Worm (Caenorhabditis elegans): ENCODE results near the gene cpt-6.

The cpt-6 gene

DNA sequence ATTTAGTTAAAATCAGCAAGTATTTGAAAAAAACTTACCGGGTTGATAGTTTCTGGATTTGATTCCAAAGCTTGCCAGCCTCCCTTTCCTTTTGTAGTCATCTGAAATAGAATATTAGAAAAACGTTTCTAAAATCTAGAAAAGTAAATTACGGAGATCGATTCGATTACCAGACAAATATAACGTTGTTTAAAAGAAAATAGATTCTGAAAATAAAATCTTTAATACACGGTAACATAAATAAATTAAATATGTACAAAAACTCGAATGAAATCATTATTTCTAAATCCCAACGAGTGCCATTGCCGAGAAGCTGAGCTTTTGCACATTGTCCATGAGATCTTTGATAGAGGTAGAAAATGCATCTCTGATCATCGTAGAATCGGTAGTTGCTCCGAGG is 15.0 kb upstream of the cpt-6 start, which contains the start of gene ubh-3:
TSS of gene ubh-3 (minus strand) at position 101 of the 400 bp plus-strand sequence.
- no peak for TF ChIP-seq mdl-1 (tag; optimal IDR thresholded peaks at IDR 0.05)
- no peak for TF ChIP-seq efl-1 (optimal IDR thresholded peaks at IDR 0.05)
- no peak for TF ChIP-seq efl-1 (GFP tag; optimal IDR thresholded peaks at IDR 0.05 in 1 of 2)
- no peak for TF ChIP-seq nhr-85 (tag)
- no peak for TF ChIP-seq vab-15 (tag; optimal IDR thresholded peaks at IDR 0.05)
- no peak for TF ChIP-seq elt-3 (tag; optimal IDR thresholded peaks at IDR 0.05)
- no peak for TF ChIP-seq F16B12.6 (tag; optimal IDR thresholded peaks at IDR 0.05)
- no peak for TF ChIP-seq blmp-1 (tag; optimal IDR thresholded peaks at IDR 0.05)
- TF ChIP-seq ceh-88 (GFP tag; IDR thresholded peaks at IDR 0.05): no peak
- TF ChIP-seq lin-39 (tag; optimal IDR thresholded peaks at IDR 0.05): no peak
- no peak for TF ChIP-seq rnt-1 (tag; optimal IDR thresholded peaks at IDR 0.05)
- no peak for TF ChIP-seq egl-27 (tag; optimal IDR thresholded peaks at IDR 0.05)
- no peak for TF ChIP-seq isw-1 (GFP tag; IDR thresholded peaks at IDR 0.05)
- TF ChIP-seq skn-1 (tag; optimal IDR thresholded peaks at IDR 0.05): no peak

DNA sequence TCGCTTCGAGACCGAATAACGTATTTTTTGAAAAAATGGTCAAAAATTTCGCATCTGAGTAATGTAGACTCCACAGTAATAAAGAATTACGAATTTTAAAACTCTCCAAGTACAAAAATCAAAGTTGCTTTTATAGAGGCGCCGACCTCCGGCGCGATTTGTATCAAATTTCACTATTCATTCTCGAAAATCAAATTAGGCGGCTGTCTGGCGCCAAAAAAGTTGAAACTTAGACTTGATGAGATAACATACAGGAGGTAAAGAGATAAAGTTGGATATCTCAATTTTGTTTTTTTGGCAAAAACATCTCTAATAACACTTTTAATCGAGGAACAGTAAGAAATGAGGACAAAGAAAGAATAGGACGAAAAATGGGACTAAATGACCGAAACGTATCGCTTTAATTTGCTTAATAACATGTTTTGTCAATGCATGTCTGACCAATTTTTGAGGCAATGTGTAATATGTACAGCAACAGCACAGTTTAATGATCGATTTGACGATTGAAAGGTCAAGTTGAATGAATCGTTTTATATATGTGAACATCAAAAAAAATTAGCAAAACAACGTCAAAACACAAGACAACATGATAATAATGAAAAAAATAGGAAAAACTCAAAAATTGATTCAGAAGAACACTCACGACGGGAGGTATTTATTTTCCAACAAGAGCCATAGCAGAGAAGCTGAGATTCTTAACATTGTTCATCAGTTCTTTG is 12.7 kb upstream of the cpt-6 start:
- TF ChIP-seq blmp-1 (tag; optimal IDR thresholded peaks at IDR 0.05): peak; percentile 95
- TF ChIP-seq elt-3 (tag; optimal IDR thresholded peaks at IDR 0.05): peak in 1 of 6 experiments; percentile 51
- TF ChIP-seq jun-1 (tag; optimal IDR thresholded peaks at IDR 0.05): no peak
- no peak for TF ChIP-seq mef-2 (tag; optimal IDR thresholded peaks at IDR 0.05)
- no peak for TF ChIP-seq nhr-12 (tag; optimal IDR thresholded peaks at IDR 0.05)
- TF ChIP-seq ceh-88 (GFP tag; IDR thresholded peaks at IDR 0.05): no peak
- no peak for TF ChIP-seq efl-1 (optimal IDR thresholded peaks at IDR 0.05)
- no peak for TF ChIP-seq efl-1 (GFP tag; optimal IDR thresholded peaks at IDR 0.05 in 1 of 2)

DNA sequence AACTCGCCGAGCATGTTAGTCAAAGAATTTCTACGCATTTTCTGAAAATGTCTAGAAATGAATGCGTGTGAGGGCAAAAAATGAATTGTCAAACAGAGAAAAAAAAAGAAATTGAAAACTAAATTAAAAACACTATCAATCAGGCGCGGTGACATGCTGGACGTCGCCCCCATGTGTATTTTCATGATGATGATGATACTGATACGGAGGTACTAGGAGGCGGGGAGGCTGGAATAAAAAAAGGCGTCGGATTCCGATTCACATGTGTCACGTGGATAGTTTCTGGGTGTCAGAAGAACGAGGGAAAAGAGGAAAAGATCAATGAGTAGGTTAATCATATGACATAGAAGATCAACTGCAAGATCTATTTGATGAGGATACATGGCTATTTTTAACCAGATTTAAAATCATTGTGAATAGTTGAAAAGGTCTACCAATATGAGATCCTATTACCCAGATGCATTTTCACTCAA is 11.7 kb upstream of the cpt-6 start, which contains the start of gene W01A11.7:
TSS of gene W01A11.7 (minus strand) at position 51 of the 473 bp plus-strand sequence.
- TF ChIP-seq Y116A8C.19 (tag; optimal IDR thresholded peaks at IDR 0.05; ENCODE audit: borderline replicate concordance): no peak
- peak; percentile 84 for TF ChIP-seq snu-23 (GFP tag; optimal IDR thresholded peaks at IDR 0.05)
- TF ChIP-seq efl-3 (GFP tag; optimal IDR thresholded peaks at IDR 0.05): no peak
- no peak for TF ChIP-seq fkh-4 (tag; optimal IDR thresholded peaks at IDR 0.05; ENCODE audit: borderline replicate concordance)
- TF ChIP-seq lin-14 (GFP tag; optimal IDR thresholded peaks at IDR 0.05): peak; percentile 82
- peak in 4 of 6 experiments; percentile 74 to 91 (median 82) for TF ChIP-seq elt-3 (tag; optimal IDR thresholded peaks at IDR 0.05)
- TF ChIP-seq nhr-20 (tag; optimal IDR thresholded peaks at IDR 0.05): peak; percentile 93
- peak; percentile 16 for TF ChIP-seq vab-15 (tag; optimal IDR thresholded peaks at IDR 0.05)
- peak in 1 of 3 experiments; percentile 10 for TF ChIP-seq ceh-82 (tag; optimal IDR thresholded peaks at IDR 0.05)
- TF ChIP-seq nhr-19 (GFP tag; conservative IDR thresholded peaks at IDR 0.05): peak; percentile 69
- no peak for TF ChIP-seq nhr-84 (tag; optimal IDR thresholded peaks at IDR 0.05)
- no peak for TF ChIP-seq F16B12.6 (tag; optimal IDR thresholded peaks at IDR 0.05)
- peak; percentile 82 for TF ChIP-seq nhr-90 (tag; optimal IDR thresholded peaks at IDR 0.05; ENCODE audit: poor library complexity)
- peak; percentile 85 for TF ChIP-seq blmp-1 (tag; optimal IDR thresholded peaks at IDR 0.05)
- TF ChIP-seq nhr-85 (tag): peak; percentile 99
- TF ChIP-seq grh-1 (GFP tag; IDR thresholded peaks at IDR 0.05): peak; percentile 64
- peak; percentile 52 for TF ChIP-seq mep-1 (tag; optimal IDR thresholded peaks at IDR 0.05)
- no peak for TF ChIP-seq C34B4.2 (tag; optimal IDR thresholded peaks at IDR 0.05)
- peak in 1 of 2 experiments; percentile 63 for TF ChIP-seq lin-35 (GFP tag; optimal IDR thresholded peaks at IDR 0.05)
- TF ChIP-seq elt-2 (tag; optimal IDR thresholded peaks at IDR 0.05): no peak
- TF ChIP-seq lsy-2 (tag; optimal IDR thresholded peaks at IDR 0.05): peak; percentile 8 to 47
- peak; percentile 72 for TF ChIP-seq tbx-2 (tag; optimal IDR thresholded peaks at IDR 0.05)
- TF ChIP-seq efl-1 (optimal IDR thresholded peaks at IDR 0.05): peak in 1 of 2 experiments; percentile 9
- peak in 1 of 2 experiments; percentile 92 for TF ChIP-seq efl-1 (GFP tag; optimal IDR thresholded peaks at IDR 0.05 in 1 of 2)
- peak; percentile 13 for TF ChIP-seq lir-3 (tag; optimal IDR thresholded peaks at IDR 0.05; ENCODE audit: poor library complexity)
- peak; percentile 90 for TF ChIP-seq nhr-71 (tag; optimal IDR thresholded peaks at IDR 0.05)
- TF ChIP-seq nhr-47 (tag; optimal IDR thresholded peaks at IDR 0.05): peak; percentile 45
- TF ChIP-seq mdl-1 (tag; optimal IDR thresholded peaks at IDR 0.05): peak in 1 of 2 experiments; percentile 83
- TF ChIP-seq dpl-1 (GFP tag; optimal IDR thresholded peaks at IDR 0.05): peak; percentile 13 to 39 (median 34)
- TF ChIP-seq irx-1 (tag; optimal IDR thresholded peaks at IDR 0.05): no peak
- peak; percentile 37 for TF ChIP-seq lin-13 (GFP tag; optimal IDR thresholded peaks at IDR 0.05)

All from whole organism, L1 larva.